Fruit fly (Drosophila melanogaster) whole organism, embryonic: Measurements from ENCODE around the gene CG13309.

Experiments
- Antp ChIP-seq: fragments of 200-800 bp; sonication (Bioruptor generic); optimal IDR thresholded peaks from 3 replicates; lab custom pipeline; 2016; ENCODE audit warnings: missing biosample characterization, missing genetic modification characterization
- Atf3 ChIP-seq: fragments of 200-800 bp; sonication (Bioruptor generic); optimal IDR thresholded peaks from 3 replicates; lab custom pipeline; 2016; ENCODE audit warnings: missing biosample characterization, missing genetic modification characterization
- CG11456 ChIP-seq: fragments of 200-800 bp; sonication (Bioruptor generic); IDR thresholded peaks from 3 replicates; pipeline ENCODE4 v1.3.6; 2022; ENCODE audit warnings: missing biosample characterization, missing genetic modification characterization
- CG11696 ChIP-seq: fragments of 200-800 bp; sonication (Bioruptor generic); IDR thresholded peaks from 2 replicates; pipeline ENCODE4 v1.3.6; 2022; ENCODE audit warnings: missing biosample characterization, missing genetic modification characterization
- CG12155 ChIP-seq: fragments of 200-800 bp; sonication (Bioruptor generic); optimal IDR thresholded peaks from 3 replicates; lab custom pipeline; 2016; ENCODE audit warnings: missing biosample characterization, missing genetic modification characterization
- CG12236 ChIP-seq: fragments of 200-800 bp; sonication (Bioruptor generic); optimal IDR thresholded peaks from 2 replicates; lab custom pipeline; 2016; ENCODE audit warnings: missing biosample characterization, missing genetic modification characterization
- CG13287 ChIP-seq: fragments of 200-800 bp; sonication (Bioruptor generic); IDR thresholded peaks from 2 replicates; pipeline ENCODE4 v1.3.6; 2022; ENCODE audit warnings: missing biosample characterization, missing genetic modification characterization; ENCODE audit not compliant: partially characterized antibody
- CG13424 ChIP-seq: fragments of 200-800 bp; sonication (Bioruptor generic); optimal IDR thresholded peaks from 2 replicates; lab custom pipeline; 2019; ENCODE audit warnings: missing biosample characterization, mild to moderate bottlenecking, missing genetic modification characterization, moderate library complexity
- CG15514 ChIP-seq: fragments of 200-800 bp; sonication (Bioruptor generic); optimal IDR thresholded peaks from 3 replicates; lab custom pipeline; 2017; ENCODE audit warnings: missing biosample characterization, missing genetic modification characterization, mild to moderate bottlenecking, moderate library complexity, missing genetic modification reagents
- CG1602 ChIP-seq: fragments of 200-800 bp; sonication (Bioruptor generic); optimal IDR thresholded peaks from 3 replicates; lab custom pipeline; 2016; ENCODE audit warnings: missing biosample characterization, missing genetic modification characterization
- CG1647 ChIP-seq: fragments of 200-800 bp; sonication (Bioruptor generic); optimal IDR thresholded peaks from 3 replicates; lab custom pipeline; 2016; ENCODE audit warnings: missing biosample characterization, missing genetic modification characterization
- CG16863 ChIP-seq: fragments of 200-800 bp; sonication (Bioruptor generic); optimal IDR thresholded peaks from 3 replicates; lab custom pipeline; 2016; ENCODE audit warnings: missing biosample characterization, missing genetic modification characterization
- CG2116 ChIP-seq: fragments of 200-800 bp; sonication (Bioruptor generic); optimal IDR thresholded peaks from 3 replicates; lab custom pipeline; 2018; ENCODE audit warnings: missing biosample characterization, mild to moderate bottlenecking, missing genetic modification characterization
- CG2678 ChIP-seq: fragments of 200-800 bp; sonication (Bioruptor generic); optimal IDR thresholded peaks from 3 replicates; lab custom pipeline; 2019; ENCODE audit warnings: missing biosample characterization, mild to moderate bottlenecking, missing genetic modification characterization, moderate library complexity
- CG34376 ChIP-seq: fragments of 200-800 bp; sonication (Bioruptor generic); optimal IDR thresholded peaks from 2 replicates; lab custom pipeline; 2018; ENCODE audit warnings: missing biosample characterization, mild to moderate bottlenecking, missing genetic modification characterization
- CG4360 ChIP-seq: fragments of 200-800 bp; sonication (Bioruptor generic); IDR thresholded peaks from 2 replicates; pipeline ENCODE4 v1.3.6; 2022; ENCODE audit warnings: missing biosample characterization, missing genetic modification characterization
- CG7839 ChIP-seq: fragments of 200-800 bp; sonication (Bioruptor generic); optimal IDR thresholded peaks from 3 replicates; lab custom pipeline; 2018; ENCODE audit warnings: missing biosample characterization, mild to moderate bottlenecking, missing genetic modification characterization, moderate library complexity
- CG8478 ChIP-seq: fragments of >200 bp; optimal IDR thresholded peaks from 2 replicates; lab custom pipeline; 2018
- CG9876 ChIP-seq: fragments of 200-800 bp; sonication (Bioruptor generic); optimal IDR thresholded peaks from 2 replicates; lab custom pipeline; 2016; ENCODE audit warnings: missing biosample characterization, missing genetic modification characterization
- CG9932 ChIP-seq: fragments of 200-800 bp; sonication (Bioruptor generic); IDR thresholded peaks from 2 replicates; pipeline ENCODE4 v1.3.6; 2022; ENCODE audit warnings: missing biosample characterization, missing genetic modification characterization
- D ChIP-seq, 2 experiments: fragments of 200-800 bp in 1 of 2; fragments of >200 bp in 1 of 2; sonication (Bioruptor generic) in 1 of 2; optimal IDR thresholded peaks; 2 replicates in 1 of 2; 3 replicates in 1 of 2; lab custom pipeline; 2017; ENCODE audit warnings: mild to moderate bottlenecking in 1 of 2, missing biosample characterization in 1 of 2, missing genetic modification characterization in 1 of 2, missing genetic modification reagents in 1 of 2
- D19A ChIP-seq: fragments of 200-800 bp; optimal IDR thresholded peaks from 3 replicates; lab custom pipeline; 2019; ENCODE audit warnings: missing biosample characterization, mild to moderate bottlenecking, missing genetic modification characterization, moderate library complexity
- D19B ChIP-seq: fragments of 200-800 bp; sonication (Bioruptor generic); optimal IDR thresholded peaks from 2 replicates; lab custom pipeline; 2017; ENCODE audit warnings: missing biosample characterization, mild to moderate bottlenecking, missing genetic modification characterization
- Dek ChIP-seq: fragments of 200-800 bp; sonication (Bioruptor generic); optimal IDR thresholded peaks from 3 replicates; lab custom pipeline; 2019; ENCODE audit warnings: missing biosample characterization, mild to moderate bottlenecking, missing genetic modification characterization, moderate library complexity
- GATAe ChIP-seq: fragments of 200-800 bp; sonication (Bioruptor generic); conservative IDR thresholded peaks from 2 replicates; pipeline ENCODE4 v1.3.6; 2022; ENCODE audit warnings: missing biosample characterization, missing genetic modification characterization
- H15 ChIP-seq: fragments of 200-800 bp; sonication (Bioruptor generic); IDR thresholded peaks from 3 replicates; pipeline ENCODE4 v1.3.6; 2022; ENCODE audit warnings: missing biosample characterization, missing genetic modification characterization
- HHEX ChIP-seq: fragments of 200-800 bp; sonication (Bioruptor generic); optimal IDR thresholded peaks from 3 replicates; lab custom pipeline; 2017; ENCODE audit warnings: missing biosample characterization, mild to moderate bottlenecking, missing genetic modification characterization, missing genetic modification reagents
- HLH4C ChIP-seq: fragments of 200-800 bp; sonication (Bioruptor generic); IDR thresholded peaks from 3 replicates; pipeline ENCODE4 v1.3.6; 2022; ENCODE audit warnings: missing biosample characterization, missing genetic modification characterization; ENCODE audit not compliant: partially characterized antibody
- Hr78 ChIP-seq, 2 experiments: fragments of 200-800 bp in 1 of 2; fragments of >200 bp in 1 of 2; sonication (Bioruptor generic) in 1 of 2; optimal IDR thresholded peaks; 2 replicates each; lab custom pipeline; 2017 to 2019; ENCODE audit warnings: missing biosample characterization in 2 of 2, missing genetic modification characterization in 2 of 2, mild to moderate bottlenecking in 1 of 2, moderate library complexity in 1 of 2
- Optix ChIP-seq: fragments of 200-800 bp; sonication (Bioruptor generic); IDR thresholded peaks from 3 replicates; pipeline ENCODE4 v1.3.6; 2022; ENCODE audit warnings: missing biosample characterization, missing genetic modification characterization
- Xbp1 ChIP-seq: fragments of 200-800 bp; sonication (Bioruptor generic); optimal IDR thresholded peaks from 3 replicates; lab custom pipeline; 2016; ENCODE audit warnings: missing biosample characterization, mild to moderate bottlenecking, missing genetic modification characterization
- al ChIP-seq: fragments of 200-800 bp; sonication (Bioruptor generic); IDR thresholded peaks from 2 replicates; pipeline ENCODE4 v1.3.6; 2022; ENCODE audit warnings: missing biosample characterization, missing genetic modification characterization
- amos ChIP-seq: fragments of 200-800 bp; sonication (Bioruptor generic); IDR thresholded peaks from 2 replicates; pipeline ENCODE4 v1.3.6; 2022; ENCODE audit warnings: missing biosample characterization, missing genetic modification characterization; ENCODE audit not compliant: partially characterized antibody
- cwo ChIP-seq: fragments of 200-800 bp; sonication (Bioruptor generic); optimal IDR thresholded peaks from 3 replicates; lab custom pipeline; 2017; ENCODE audit warnings: missing biosample characterization, missing genetic modification characterization, mild to moderate bottlenecking, moderate library complexity, missing genetic modification reagents
- danr ChIP-seq: fragments of 200-800 bp; sonication (Bioruptor generic); IDR thresholded peaks from 2 replicates; pipeline ENCODE4 v1.3.6; 2022; ENCODE audit warnings: missing biosample characterization, missing genetic modification characterization
- fd64A ChIP-seq: fragments of 200-800 bp; sonication (Bioruptor generic); optimal IDR thresholded peaks from 3 replicates; lab custom pipeline; 2018; ENCODE audit warnings: missing biosample characterization, mild to moderate bottlenecking, missing genetic modification characterization
- fd96Cb ChIP-seq: fragments of 200-800 bp; sonication (Bioruptor generic); optimal IDR thresholded peaks from 2 replicates; lab custom pipeline; 2018; ENCODE audit warnings: missing biosample characterization, mild to moderate bottlenecking, missing genetic modification characterization, moderate library complexity
- gcm ChIP-seq: fragments of 200-800 bp; sonication (Bioruptor generic); optimal IDR thresholded peaks from 2 replicates; lab custom pipeline; 2019; ENCODE audit warnings: missing biosample characterization, mild to moderate bottlenecking, missing genetic modification characterization, moderate library complexity
- gfzf ChIP-seq: fragments of 200-800 bp; sonication (Bioruptor generic); optimal IDR thresholded peaks from 2 replicates; lab custom pipeline; 2016; ENCODE audit warnings: missing biosample characterization, mild to moderate bottlenecking, missing genetic modification characterization, moderate library complexity
- insv ChIP-seq, 2 experiments: fragments of 200-800 bp; sonication (Bioruptor generic); optimal IDR thresholded peaks; 3 replicates each; lab custom pipeline; 2016 to 2018; ENCODE audit warnings: missing biosample characterization in 2 of 2, missing genetic modification characterization in 2 of 2
- kay ChIP-seq: fragments of 200-800 bp; sonication (Bioruptor generic); optimal IDR thresholded peaks from 2 replicates; lab custom pipeline; 2016; ENCODE audit warnings: missing biosample characterization, missing genetic modification characterization
- maf-S ChIP-seq: fragments of 200-800 bp; sonication (Bioruptor generic); optimal IDR thresholded peaks from 2 replicates; lab custom pipeline; 2016; ENCODE audit warnings: missing biosample characterization, missing genetic modification characterization
- peb ChIP-seq: fragments of 200-800 bp; sonication (Bioruptor generic); IDR thresholded peaks from 2 replicates; pipeline ENCODE4 v1.3.6; 2022; ENCODE audit warnings: missing biosample characterization, missing genetic modification characterization
- pita ChIP-seq: fragments of 200-800 bp; sonication (Bioruptor generic); optimal IDR thresholded peaks from 2 replicates; lab custom pipeline; 2017; ENCODE audit warnings: missing biosample characterization, mild to moderate bottlenecking, missing genetic modification characterization
- prd ChIP-seq, 3 experiments: fragments of >200 bp in 2 of 3; fragments of 200-800 bp in 1 of 3; sonication (Bioruptor generic) in 1 of 3; optimal IDR thresholded peaks in 2 of 3; IDR thresholded peaks in 1 of 3; 2 replicates in 2 of 3; 3 replicates in 1 of 3; pipeline versions ENCODE4 v1.3.6 to Lab custom; 2017 to 2022; ENCODE audit warnings: missing biosample characterization in 1 of 3, missing genetic modification characterization in 1 of 3
- pros ChIP-seq: fragments of 200-800 bp; sonication (Bioruptor generic); optimal IDR thresholded peaks from 3 replicates; lab custom pipeline; 2019; ENCODE audit warnings: missing biosample characterization, mild to moderate bottlenecking, missing genetic modification characterization, moderate library complexity
- sd ChIP-seq: fragments of 200-800 bp; sonication (Bioruptor generic); optimal IDR thresholded peaks from 3 replicates; lab custom pipeline; 2018; ENCODE audit warnings: missing biosample characterization, mild to moderate bottlenecking, missing genetic modification characterization, moderate library complexity
- sima ChIP-seq: fragments of 200-800 bp; sonication (Bioruptor generic); optimal IDR thresholded peaks from 2 replicates; lab custom pipeline; 2016; ENCODE audit warnings: missing biosample characterization, missing genetic modification characterization
- stc ChIP-seq: fragments of 200-800 bp; sonication (Bioruptor generic); IDR thresholded peaks from 2 replicates; pipeline ENCODE4 v1.3.6; 2022; ENCODE audit warnings: missing biosample characterization, missing genetic modification characterization
- unpg ChIP-seq: fragments of 200-800 bp; sonication (Bioruptor generic); optimal IDR thresholded peaks from 3 replicates; lab custom pipeline; 2018; ENCODE audit warnings: missing biosample characterization, mild to moderate bottlenecking, missing genetic modification characterization, moderate library complexity

The CG13309 gene

DNA sequence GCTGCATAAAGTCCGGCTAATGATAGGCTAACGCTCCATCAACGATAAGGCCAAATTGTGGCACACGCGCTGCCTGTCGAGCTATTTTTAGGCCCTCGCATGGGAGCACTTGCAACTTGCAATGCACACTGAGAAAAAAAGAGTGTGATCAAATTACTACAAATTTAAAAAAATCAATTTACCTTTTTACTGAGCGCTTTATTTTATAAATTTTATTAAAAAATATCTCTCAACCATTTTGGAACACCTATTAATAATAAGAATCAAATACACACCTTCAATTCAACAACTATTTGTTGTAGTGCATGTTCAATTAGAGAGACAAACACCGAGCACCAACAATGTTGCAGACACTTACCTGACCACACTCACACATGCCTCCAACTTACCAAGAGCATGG lies 44.7 kb upstream of the CG13309 start (continued):
- TF ChIP-seq HHEX (GFP tag; lab: Kevin White, UChicago) (no peak), CG9932 (GFP tag; lab: Robert Waterston, UW) (no peak), CG8478 (lab: Kevin White, UChicago) (no peak), CG13287 (GFP tag; lab: Robert Waterston, UW) (no peak), kay (GFP tag; lab: Kevin White, UChicago) (no peak), CG1602 (no peak), sima (GFP tag; lab: Kevin White, UChicago) (no peak), GATAe (GFP tag; lab: Robert Waterston, UW) (no peak), amos (GFP tag; lab: Robert Waterston, UW) (no peak), CG13424 (tag; lab: Kevin White, UChicago) (no peak), D19B (GFP tag; lab: Kevin White, UChicago) (no peak), Hr78 (GFP tag; optimal IDR thresholded peaks at IDR 0.05; lab: Kevin White, UChicago) (peak in 1 of 2 experiments; percentile 42), al (GFP tag; lab: Robert Waterston, UW) (no peak), CG12155 (no peak), pita (GFP tag; lab: Kevin White, UChicago) (no peak), CG34376 (GFP tag; lab: Kevin White, UChicago) (no peak), Atf3 (GFP tag; lab: Kevin White, UChicago) (no peak), sd (tag; lab: Kevin White, UChicago) (no peak), CG1647 (GFP tag; lab: Kevin White, UChicago) (no peak), CG15514 (GFP tag; lab: Kevin White, UChicago) (no peak), HLH4C (GFP tag; lab: Robert Waterston, UW) (no peak), CG11696 (GFP tag; lab: Robert Waterston, UW) (0 out of 2 replicates have a peak, but pooled peaks have one; percentile 8), peb (GFP tag; lab: Robert Waterston, UW) (peak; percentile 65), gcm (GFP tag; lab: Kevin White, UChicago) (no peak), gfzf (no peak), prd (optimal IDR thresholded peaks at IDR 0.05; lab: Kevin White, UChicago) (no peak), prd (GFP tag; IDR thresholded peaks at IDR 0.05; lab: Robert Waterston, UW) (peak; percentile 18; the same call in 2 of the 3 replicates), fd64A (GFP tag; lab: Kevin White, UChicago) (no peak), maf-S (GFP tag; lab: Kevin White, UChicago) (no peak), cwo (GFP tag; lab: Kevin White, UChicago) (no peak), CG2678 (tag; lab: Kevin White, UChicago) (no peak), fd96Cb (tag; lab: Kevin White, UChicago) (no peak), CG4360 (GFP tag; lab: Robert Waterston, UW) (0 out of 2 replicates have a peak, but pooled peaks have one; percentile 4), pros (GFP tag; lab: Kevin White, UChicago) (no peak), CG16863 (GFP tag; lab: Kevin White, UChicago) (no peak), Antp (GFP tag; lab: Kevin White, UChicago) (no peak), CG9876 (GFP tag; lab: Kevin White, UChicago) (no peak), stc (peak; percentile 55), insv (GFP tag; optimal IDR thresholded peaks at IDR 0.05; lab: Kevin White, UChicago) (no peak), CG12236 (GFP tag; lab: Kevin White, UChicago) (no peak), CG11456 (GFP tag; lab: Robert Waterston, UW) (no peak), CG7839 (tag; lab: Kevin White, UChicago) (no peak), CG2116 (GFP tag; lab: Kevin White, UChicago) (no peak), danr (GFP tag; lab: Robert Waterston, UW) (no peak), D (optimal IDR thresholded peaks at IDR 0.05; lab: Kevin White, UChicago) (no peak), D (GFP tag; optimal IDR thresholded peaks at IDR 0.05; lab: Kevin White, UChicago) (no peak), H15 (GFP tag; lab: Robert Waterston, UW) (peak; percentile 66), Xbp1 (GFP tag; lab: Kevin White, UChicago) (no peak), Dek (no peak), Optix (GFP tag; lab: Robert Waterston, UW) (peak; percentile 54; the same call in 1 of the 3 replicates), D19A (tag; lab: Kevin White, UChicago) (no peak), unpg (GFP tag; lab: Kevin White, UChicago) (peak; percentile 80)
